Worm (Caenorhabditis elegans) whole organism, midembryonic: ENCODE data around the gene ceh-7.
A peak's percentile ranks its signal among the peaks of the same experiment; 100 is the strongest.

Experiments used
- T22C8.4 ChIP-seq: fragments of 200-800 bp; sonication (Bioruptor generic); IDR thresholded peaks from 2 replicates; pipeline ENCODE4 v1.3.6; 2022; ENCODE audit warnings: missing genetic modification characterization, missing compliant biosample characterization
- cog-1 ChIP-seq: sonication (generic microtip); optimal IDR thresholded peaks from 2 replicates; lab custom pipeline; 2016; ENCODE audit warnings: missing genetic modification characterization, missing compliant biosample characterization
- flt-1 ChIP-seq: fragments of 200-800 bp; sonication (Bioruptor generic); IDR thresholded peaks from 2 replicates; pipeline ENCODE4 v1.3.6; 2022; ENCODE audit warnings: missing genetic modification characterization, missing compliant biosample characterization
- klf-2 ChIP-seq: fragments of 200-800 bp; sonication (Bioruptor generic); conservative IDR thresholded peaks from 2 replicates; pipeline ENCODE4 v1.3.6; 2022; ENCODE audit warnings: missing genetic modification reagents, missing genetic modification characterization, missing compliant biosample characterization
- med-1 ChIP-seq: sonication (generic microtip); optimal IDR thresholded peaks from 2 replicates; lab custom pipeline; 2017; ENCODE audit warnings: missing genetic modification characterization, mild to moderate bottlenecking, missing compliant biosample characterization, antibody characterized with exemption, missing genetic modification reagents; ENCODE audit not compliant: insufficient read depth
- ref-1 ChIP-seq: fragments of 200-800 bp; sonication (Bioruptor generic); conservative IDR thresholded peaks from 2 replicates; pipeline ENCODE4 v1.3.6; 2022; ENCODE audit warnings: missing genetic modification reagents, missing genetic modification characterization, missing compliant biosample characterization
- tab-1 ChIP-seq: fragments of 200-800 bp; sonication (Bioruptor generic); IDR thresholded peaks from 2 replicates; pipeline ENCODE4 v1.3.6; 2022; ENCODE audit warnings: missing genetic modification characterization, missing compliant biosample characterization
- ztf-23 ChIP-seq: fragments of 200-800 bp; sonication (Bioruptor generic); IDR thresholded peaks from 2 replicates; pipeline ENCODE4 v1.3.6; 2022; ENCODE audit warnings: missing genetic modification reagents, missing genetic modification characterization, missing compliant biosample characterization
- ztf-29 ChIP-seq: fragments of 200-800 bp; sonication (Bioruptor generic); IDR thresholded peaks from 2 replicates; pipeline ENCODE4 v1.3.6; 2022; ENCODE audit warnings: missing genetic modification reagents, missing genetic modification characterization, missing compliant biosample characterization

ceh-7 gene

DNA sequence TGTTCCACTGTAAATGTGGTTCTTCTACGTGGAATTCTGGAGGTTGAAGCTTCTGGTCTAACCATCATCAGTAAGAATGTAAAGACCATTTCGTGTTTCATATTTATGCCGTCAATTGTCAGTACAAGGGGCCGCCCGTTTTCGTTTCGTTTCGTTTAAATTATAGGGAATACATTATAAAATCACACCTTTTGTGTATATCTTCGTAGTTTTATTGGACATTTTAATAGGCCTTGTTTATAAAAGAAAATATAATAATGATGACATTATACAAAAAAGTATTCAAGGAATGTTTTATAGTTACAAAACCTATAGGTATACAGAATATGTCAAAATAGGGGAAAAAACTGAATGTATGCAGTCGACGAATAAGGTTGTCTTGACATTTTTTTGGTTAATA, at the start of gene ceh-7:
Gene ceh-7 (minus strand): TSS at position 101 of the 400 bp plus-strand sequence.
- TF ChIP-seq ref-1 (GFP tag; lab: Robert Waterston, UW): no peak
- no peak for TF ChIP-seq med-1 (GFP tag; lab: Kevin White, UChicago)

DNA sequence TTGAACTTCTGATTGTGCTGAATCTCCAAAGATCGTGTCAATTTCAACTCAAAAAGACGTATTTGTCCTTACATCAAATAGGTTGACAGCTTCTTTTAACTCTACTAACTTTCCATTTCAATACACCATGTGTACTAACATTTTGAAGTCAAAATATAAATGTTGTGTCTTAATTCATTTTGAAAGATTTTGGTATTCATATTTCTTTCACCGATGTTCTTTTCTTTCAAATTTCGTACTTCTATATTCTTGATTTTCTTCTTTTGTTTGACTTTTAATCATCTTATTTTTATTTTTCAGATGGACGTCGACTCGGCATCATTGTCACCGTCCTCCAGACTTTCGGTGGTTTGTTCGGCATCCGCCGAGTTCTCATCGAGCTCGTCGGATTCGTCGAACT, 48.1 kb upstream of the ceh-7 start, which contains the start of gene atf-2:
Gene atf-2 (plus strand): TSS at position 301 of the 400 bp plus-strand sequence.
- no peak for TF ChIP-seq klf-2 (GFP tag; lab: Robert Waterston, UW)
- no peak for TF ChIP-seq ztf-29 (GFP tag; lab: Robert Waterston, UW)

DNA sequence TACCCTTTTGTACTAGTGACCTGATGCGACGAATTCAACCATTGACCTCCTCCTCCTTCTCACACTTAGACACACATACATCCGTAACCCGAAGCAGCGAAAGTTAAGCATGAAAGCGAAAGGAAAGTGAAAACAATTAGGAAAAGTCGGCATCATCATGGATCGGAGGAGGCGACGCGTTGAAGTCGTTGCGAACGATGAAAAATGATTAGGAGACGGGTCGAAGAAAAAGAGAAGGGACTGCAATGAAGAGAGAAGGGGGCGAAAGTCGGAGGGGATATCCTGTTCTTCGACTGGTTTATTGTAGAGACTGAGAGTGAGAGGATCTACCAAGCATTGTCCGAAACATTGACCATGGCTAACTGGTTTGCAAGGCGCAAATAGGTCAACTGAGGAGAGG, 47.4 kb upstream of the ceh-7 start:
- TF ChIP-seq med-1 (GFP tag; lab: Kevin White, UChicago): no peak
- TF ChIP-seq ztf-23 (GFP tag; lab: Robert Waterston, UW): 0 out of 2 replicates have a peak, but pooled peaks have one; percentile 18

DNA sequence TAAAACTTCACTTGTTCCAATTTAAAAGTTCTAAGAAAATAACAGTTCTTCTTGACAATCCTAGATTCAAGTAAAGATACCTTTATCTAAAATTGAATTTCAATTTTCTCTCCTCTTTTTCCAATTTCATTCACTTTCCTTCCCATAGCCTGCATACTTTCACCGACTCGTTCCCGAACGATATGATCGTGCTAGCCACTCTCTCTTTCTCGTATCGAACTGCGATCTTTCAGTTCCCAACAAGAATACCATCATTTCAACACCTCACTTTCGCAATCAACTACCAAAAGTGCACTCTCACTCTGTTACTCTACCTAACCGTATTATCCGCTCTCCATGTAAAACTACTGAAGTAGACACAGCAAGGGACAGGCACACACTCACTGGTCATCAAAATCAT, 46.4 kb upstream of the ceh-7 start:
- no peak for TF ChIP-seq tab-1 (GFP tag; lab: Robert Waterston, UW)
- TF ChIP-seq ztf-23 (GFP tag; lab: Robert Waterston, UW): no peak
- TF ChIP-seq klf-2 (GFP tag; lab: Robert Waterston, UW): no peak
- TF ChIP-seq flt-1 (GFP tag; lab: Robert Waterston, UW): no peak
- no peak for TF ChIP-seq med-1 (GFP tag; lab: Kevin White, UChicago)
- TF ChIP-seq ref-1 (GFP tag; lab: Robert Waterston, UW): no peak
- TF ChIP-seq T22C8.4 (GFP tag; lab: Robert Waterston, UW): no peak

DNA sequence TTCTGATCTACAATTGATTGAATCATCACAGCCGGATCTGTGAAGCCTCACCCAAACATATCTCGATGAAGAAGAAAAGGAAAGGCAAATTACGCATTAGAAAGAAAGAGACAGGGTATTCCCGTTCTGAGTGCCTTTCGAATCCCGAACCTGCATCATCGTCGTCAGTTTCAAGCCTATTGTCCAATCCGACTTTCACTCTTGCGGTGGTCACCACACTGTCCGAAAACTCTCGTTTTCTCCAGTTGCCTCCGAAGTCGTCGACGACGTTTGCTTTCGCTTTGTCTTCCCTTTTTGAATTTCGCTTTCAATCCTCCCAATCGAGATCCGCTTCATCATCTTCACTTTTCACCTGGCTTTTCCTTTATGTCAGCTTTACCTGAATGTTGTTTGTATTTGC, 45.5 kb upstream of the ceh-7 start:
- TF ChIP-seq ztf-23 (GFP tag; lab: Robert Waterston, UW): no peak
- no peak for TF ChIP-seq flt-1 (GFP tag; lab: Robert Waterston, UW)

DNA sequence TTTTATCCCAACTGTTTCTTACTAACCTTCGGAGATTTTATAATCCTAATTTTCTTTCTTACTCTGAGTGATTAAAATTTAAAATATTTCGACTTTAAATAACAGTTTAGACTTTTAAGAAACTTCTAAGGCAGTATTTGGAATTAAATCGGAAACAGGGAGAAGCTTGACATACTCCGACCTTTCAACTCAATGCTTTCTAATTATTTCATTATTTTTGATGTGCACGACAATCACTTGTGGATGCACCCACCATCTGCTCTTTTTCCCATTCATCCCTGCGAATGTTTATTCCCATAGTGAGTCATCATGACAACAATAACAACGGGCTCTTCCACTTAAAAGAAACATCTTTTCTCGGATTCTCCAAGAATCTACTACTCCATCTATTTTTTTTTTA, 45.0 kb upstream of the ceh-7 start:
- TF ChIP-seq klf-2 (GFP tag; lab: Robert Waterston, UW): no peak
- no peak for TF ChIP-seq ref-1 (GFP tag; lab: Robert Waterston, UW)
- TF ChIP-seq cog-1: no peak
- TF ChIP-seq T22C8.4 (GFP tag; lab: Robert Waterston, UW): no peak
- no peak for TF ChIP-seq med-1 (GFP tag; lab: Kevin White, UChicago)
- TF ChIP-seq tab-1 (GFP tag; lab: Robert Waterston, UW): no peak
- no peak for TF ChIP-seq ztf-23 (GFP tag; lab: Robert Waterston, UW)
- TF ChIP-seq ztf-29 (GFP tag; lab: Robert Waterston, UW): no peak
- no peak for TF ChIP-seq flt-1 (GFP tag; lab: Robert Waterston, UW)

DNA sequence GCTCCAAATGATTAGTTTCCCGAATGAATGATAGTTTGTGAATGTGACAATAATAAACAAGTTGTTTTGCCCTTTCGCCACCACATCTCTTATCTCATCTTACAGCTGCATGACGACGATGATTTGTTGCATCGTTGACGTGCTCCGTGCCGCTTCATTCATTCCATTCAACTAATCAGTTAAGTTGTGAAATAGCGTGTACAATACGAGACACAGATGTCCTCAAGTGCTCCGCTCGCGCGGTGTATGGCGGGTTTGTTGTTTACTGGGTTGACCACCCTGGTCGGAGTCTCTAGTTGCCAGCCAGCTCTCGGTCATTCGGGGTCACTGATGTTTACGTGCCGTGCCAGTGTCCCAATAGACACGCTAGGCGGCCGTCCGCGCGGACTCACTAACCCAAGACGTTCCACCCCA, 44.3 kb upstream of the ceh-7 start:
- 0 out of 2 replicates have a peak, but pooled peaks have one; percentile 46 for TF ChIP-seq flt-1 (GFP tag; lab: Robert Waterston, UW)
- no peak for TF ChIP-seq T22C8.4 (GFP tag; lab: Robert Waterston, UW)
- TF ChIP-seq klf-2 (GFP tag; lab: Robert Waterston, UW): no peak
- TF ChIP-seq ztf-23 (GFP tag; lab: Robert Waterston, UW): no peak
- TF ChIP-seq cog-1: peak; percentile 79
- TF ChIP-seq tab-1 (GFP tag; lab: Robert Waterston, UW): no peak
- TF ChIP-seq ref-1 (GFP tag; lab: Robert Waterston, UW): peak; percentile 55; the same call in 1 of the 2 replicates
- no peak for TF ChIP-seq ztf-29 (GFP tag; lab: Robert Waterston, UW)
- no peak for TF ChIP-seq med-1 (GFP tag; lab: Kevin White, UChicago)

DNA sequence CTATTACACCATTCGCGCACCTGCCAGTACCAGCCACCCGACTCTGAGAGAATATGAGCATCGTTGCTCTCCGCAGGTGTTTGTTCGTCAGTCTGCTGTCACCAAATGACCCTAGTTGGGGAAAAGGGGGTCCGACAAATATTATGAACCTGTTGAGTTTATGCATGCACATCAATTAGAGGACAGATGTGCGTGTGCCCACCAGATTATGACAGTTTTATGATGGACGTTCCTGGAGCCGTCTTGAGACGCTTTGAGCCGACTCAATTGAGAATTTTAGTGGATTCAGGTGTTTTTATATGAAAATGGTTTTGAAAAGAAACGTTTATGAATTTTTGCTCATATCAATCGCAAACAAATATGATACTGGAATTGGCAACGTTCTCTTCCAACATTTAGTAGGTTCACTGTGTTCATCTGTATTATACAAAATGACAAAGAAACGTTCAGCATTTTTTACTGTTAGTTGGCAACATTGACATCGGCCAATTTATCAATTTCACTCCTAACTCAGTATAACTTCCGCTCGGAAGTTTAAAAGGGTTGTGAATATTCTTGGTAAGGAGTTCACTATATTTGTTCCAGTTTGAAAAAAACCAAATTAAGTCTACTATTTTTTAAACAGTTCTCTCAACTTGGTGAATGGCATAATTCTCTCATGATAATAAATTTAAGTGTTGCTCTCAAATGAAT, 43.8 kb upstream of the ceh-7 start:
- peak; percentile 63; the same call in 1 of the 2 replicates for TF ChIP-seq flt-1 (GFP tag; lab: Robert Waterston, UW)
- TF ChIP-seq tab-1 (GFP tag; lab: Robert Waterston, UW): no peak

DNA sequence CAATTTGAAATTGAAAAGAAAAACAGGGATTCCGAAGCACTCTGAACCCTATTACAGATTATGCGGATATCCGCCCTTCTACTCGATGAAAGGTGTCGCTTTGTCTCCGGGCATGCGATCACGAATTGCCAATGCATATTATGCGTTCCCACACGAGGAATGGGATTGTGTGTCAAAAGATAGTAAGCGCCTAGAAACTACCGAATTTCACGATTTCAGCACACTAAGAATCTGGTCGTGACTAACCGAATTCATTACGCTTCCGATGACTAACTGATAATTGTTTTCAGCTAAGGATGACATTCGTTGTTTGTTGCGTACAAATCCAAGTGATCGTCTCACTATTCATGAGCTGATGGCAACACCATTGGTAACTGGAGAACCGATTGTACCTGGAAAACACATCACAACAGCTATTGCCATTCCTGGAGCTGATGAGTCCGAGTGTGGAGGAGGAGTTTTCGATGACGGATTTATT, 42.7 kb upstream of the ceh-7 start:
- no peak for TF ChIP-seq ztf-23 (GFP tag; lab: Robert Waterston, UW)
- no peak for TF ChIP-seq tab-1 (GFP tag; lab: Robert Waterston, UW)
- no peak for TF ChIP-seq T22C8.4 (GFP tag; lab: Robert Waterston, UW)
- TF ChIP-seq ztf-29 (GFP tag; lab: Robert Waterston, UW): no peak
- no peak for TF ChIP-seq ref-1 (GFP tag; lab: Robert Waterston, UW)
- no peak for TF ChIP-seq flt-1 (GFP tag; lab: Robert Waterston, UW)
- no peak for TF ChIP-seq med-1 (GFP tag; lab: Kevin White, UChicago)
- TF ChIP-seq cog-1: no peak
- no peak for TF ChIP-seq klf-2 (GFP tag; lab: Robert Waterston, UW)

DNA sequence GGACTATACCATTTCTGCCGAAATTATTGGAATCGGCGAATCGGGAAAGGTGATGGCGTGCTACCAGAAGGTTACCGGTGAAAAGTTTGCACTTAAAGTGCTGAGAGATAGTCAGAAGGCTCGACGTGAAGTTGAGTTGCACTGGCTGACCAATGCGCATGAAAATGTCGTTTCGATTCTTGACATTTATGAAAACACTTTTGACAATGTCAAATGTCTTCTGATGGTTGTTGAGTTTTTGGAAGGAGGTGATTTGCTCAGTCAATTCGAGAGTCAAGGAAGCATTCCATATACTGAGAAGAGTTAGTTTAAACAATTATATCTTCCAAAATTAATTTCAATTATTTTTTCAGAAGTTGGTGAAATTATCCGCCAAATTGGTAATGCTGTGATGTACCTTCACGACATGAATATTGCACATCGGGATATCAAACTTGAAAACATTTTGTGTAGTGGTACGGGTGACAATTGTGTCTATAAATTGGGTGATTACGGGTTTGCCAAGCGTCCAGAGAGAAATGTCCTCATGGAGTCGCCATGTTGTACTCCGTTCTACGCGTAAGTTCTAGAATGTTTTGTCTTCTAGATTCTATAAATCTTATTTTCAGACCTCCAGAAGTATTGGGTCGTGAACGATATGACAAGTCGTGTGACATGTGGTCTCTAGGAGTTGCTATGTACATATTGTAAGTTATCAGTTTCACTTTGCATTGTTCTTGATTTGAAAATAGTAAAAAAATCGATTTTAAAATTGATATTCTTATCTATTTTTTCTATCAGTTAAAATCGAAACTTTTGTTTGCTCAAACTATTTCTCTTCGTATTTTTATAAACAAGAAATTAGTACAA, 42.0 kb upstream of the ceh-7 start:
- no peak for TF ChIP-seq flt-1 (GFP tag; lab: Robert Waterston, UW)
- TF ChIP-seq ztf-29 (GFP tag; lab: Robert Waterston, UW): no peak
- no peak for TF ChIP-seq cog-1
- no peak for TF ChIP-seq ref-1 (GFP tag; lab: Robert Waterston, UW)
- TF ChIP-seq T22C8.4 (GFP tag; lab: Robert Waterston, UW): no peak
- no peak for TF ChIP-seq med-1 (GFP tag; lab: Kevin White, UChicago)
- TF ChIP-seq tab-1 (GFP tag; lab: Robert Waterston, UW): no peak
- TF ChIP-seq ztf-23 (GFP tag; lab: Robert Waterston, UW): no peak
- TF ChIP-seq klf-2 (GFP tag; lab: Robert Waterston, UW): no peak
